Fruit fly (Drosophila melanogaster) whole organism, embryonic: Measurements from ENCODE around the gene mthl2.

Experiments used
- CG10543 ChIP-seq: fragments of 200-800 bp; sonication (Bioruptor generic); optimal IDR thresholded peaks from 3 replicates; lab custom pipeline; 2017; ENCODE audit warnings: missing biosample characterization, mild to moderate bottlenecking, missing genetic modification characterization, moderate library complexity
- CG11456 ChIP-seq: fragments of 200-800 bp; sonication (Bioruptor generic); IDR thresholded peaks from 3 replicates; pipeline ENCODE4 v1.3.6; 2022; ENCODE audit warnings: missing biosample characterization, missing genetic modification characterization
- CG11560 ChIP-seq: fragments of 200-800 bp; sonication (Bioruptor generic); IDR thresholded peaks from 3 replicates; pipeline ENCODE4 v1.3.6; 2022; ENCODE audit warnings: missing biosample characterization, missing genetic modification characterization
- CG13287 ChIP-seq: fragments of 200-800 bp; sonication (Bioruptor generic); IDR thresholded peaks from 2 replicates; pipeline ENCODE4 v1.3.6; 2022; ENCODE audit warnings: missing biosample characterization, missing genetic modification characterization; ENCODE audit not compliant: partially characterized antibody
- CG14667 ChIP-seq: fragments of 200-800 bp; sonication (Bioruptor generic); IDR thresholded peaks from 2 replicates; pipeline ENCODE4 v1.3.6; 2022; ENCODE audit warnings: missing biosample characterization, missing genetic modification characterization
- CG14710 ChIP-seq: fragments of 200-800 bp; sonication (Bioruptor generic); optimal IDR thresholded peaks from 3 replicates; lab custom pipeline; 2019; ENCODE audit warnings: missing biosample characterization, mild to moderate bottlenecking, missing genetic modification characterization, moderate library complexity
- CG15011 ChIP-seq: fragments of 200-800 bp; sonication (Bioruptor generic); optimal IDR thresholded peaks from 3 replicates; lab custom pipeline; 2018; ENCODE audit warnings: missing biosample characterization, mild to moderate bottlenecking, missing genetic modification characterization
- CG15073 ChIP-seq: fragments of 200-800 bp; sonication (Bioruptor generic); optimal IDR thresholded peaks from 2 replicates; lab custom pipeline; 2016; ENCODE audit warnings: missing biosample characterization, missing genetic modification characterization
- CG17802 ChIP-seq: fragments of 200-800 bp; sonication (Bioruptor generic); optimal IDR thresholded peaks from 2 replicates; lab custom pipeline; 2018; ENCODE audit warnings: missing biosample characterization, mild to moderate bottlenecking, missing genetic modification characterization, moderate library complexity
- CG17912 ChIP-seq: fragments of 200-800 bp; sonication (Bioruptor generic); optimal IDR thresholded peaks from 2 replicates; lab custom pipeline; 2018; ENCODE audit warnings: missing biosample characterization, mild to moderate bottlenecking, missing genetic modification characterization
- CG34224 ChIP-seq: fragments of 200-800 bp; sonication (Bioruptor generic); IDR thresholded peaks from 3 replicates; pipeline ENCODE4 v1.3.6; 2022; ENCODE audit warnings: missing biosample characterization, missing genetic modification characterization; ENCODE audit not compliant: partially characterized antibody
- CG6272 ChIP-seq: fragments of 200-800 bp; sonication (Bioruptor generic); IDR thresholded peaks from 2 replicates; pipeline ENCODE4 v1.3.6; 2022; ENCODE audit warnings: missing biosample characterization, missing genetic modification characterization
- CG6689 ChIP-seq: fragments of 200-800 bp; sonication (Bioruptor generic); IDR thresholded peaks from 2 replicates; pipeline ENCODE4 v1.3.6; 2022; ENCODE audit warnings: missing biosample characterization, missing genetic modification characterization
- CG7987 ChIP-seq: fragments of 200-800 bp; sonication (Bioruptor generic); optimal IDR thresholded peaks from 2 replicates; lab custom pipeline; 2018; ENCODE audit warnings: missing biosample characterization, mild to moderate bottlenecking, missing genetic modification characterization, moderate library complexity
- CG8290 ChIP-seq, 3 experiments: fragments of 200-800 bp; sonication (Bioruptor generic); optimal IDR thresholded peaks; 2 replicates each; lab custom pipeline; 2016 to 2019; ENCODE audit warnings: missing biosample characterization in 3 of 3, missing genetic modification characterization in 3 of 3, mild to moderate bottlenecking in 2 of 3, moderate library complexity in 1 of 3
- CG8359 ChIP-seq: fragments of 200-800 bp; sonication (Bioruptor generic); optimal IDR thresholded peaks from 2 replicates; lab custom pipeline; 2017; ENCODE audit warnings: missing biosample characterization, mild to moderate bottlenecking, missing genetic modification characterization, borderline replicate concordance
- CG9876 ChIP-seq: fragments of 200-800 bp; sonication (Bioruptor generic); optimal IDR thresholded peaks from 2 replicates; lab custom pipeline; 2016; ENCODE audit warnings: missing biosample characterization, missing genetic modification characterization
- Ets65A ChIP-seq: fragments of 200-800 bp; sonication (Bioruptor generic); peaks from one replicate; lab custom pipeline; 2016; ENCODE audit warnings: missing biosample characterization, missing genetic modification characterization
- Ets97D ChIP-seq: fragments of 200-800 bp; sonication (Bioruptor generic); optimal IDR thresholded peaks from 3 replicates; lab custom pipeline; 2016; ENCODE audit warnings: missing biosample characterization, missing genetic modification characterization
- Hey ChIP-seq: fragments of 200-800 bp; sonication (Bioruptor generic); optimal IDR thresholded peaks from 3 replicates; lab custom pipeline; 2018; ENCODE audit warnings: missing biosample characterization, mild to moderate bottlenecking, missing genetic modification characterization
- Hmx ChIP-seq: fragments of 200-800 bp; sonication (Bioruptor generic); optimal IDR thresholded peaks from 2 replicates; lab custom pipeline; 2016; ENCODE audit warnings: missing biosample characterization, missing genetic modification characterization
- Mes4 ChIP-seq: fragments of 200-800 bp; sonication (Bioruptor generic); optimal IDR thresholded peaks from 2 replicates; lab custom pipeline; 2016; ENCODE audit warnings: missing biosample characterization, missing genetic modification characterization
- Ravus ChIP-seq: fragments of 200-800 bp; sonication (Bioruptor generic); IDR thresholded peaks from 2 replicates; pipeline ENCODE4 v1.3.6; 2022; ENCODE audit warnings: missing biosample characterization, missing genetic modification characterization
- Rfx ChIP-seq: fragments of 200-800 bp; sonication (Bioruptor generic); IDR thresholded peaks from 2 replicates; pipeline ENCODE4 v1.3.6; 2022; ENCODE audit warnings: missing biosample characterization, missing genetic modification characterization
- Sin3A ChIP-seq: fragments of >200 bp; optimal IDR thresholded peaks from 2 replicates; lab custom pipeline; 2018
- Sox102F ChIP-seq: fragments of 200-800 bp; sonication (Bioruptor generic); optimal IDR thresholded peaks from 2 replicates; lab custom pipeline; 2018; ENCODE audit warnings: missing biosample characterization, mild to moderate bottlenecking, missing genetic modification characterization, moderate library complexity
- Sry-β ChIP-seq: fragments of 200-800 bp; sonication (Bioruptor generic); optimal IDR thresholded peaks from 2 replicates; lab custom pipeline; 2018; ENCODE audit warnings: missing biosample characterization, mild to moderate bottlenecking, missing genetic modification characterization, moderate library complexity
- Usf ChIP-seq: fragments of 200-800 bp; sonication (Bioruptor generic); optimal IDR thresholded peaks from 2 replicates; lab custom pipeline; 2017; ENCODE audit warnings: missing genotype, missing biosample characterization, missing genetic modification characterization
- ac ChIP-seq: fragments of 200-800 bp; sonication (Bioruptor generic); optimal IDR thresholded peaks from 3 replicates; lab custom pipeline; 2017; ENCODE audit warnings: missing biosample characterization, mild to moderate bottlenecking, missing genetic modification characterization
- bcd ChIP-seq: fragments of 200-800 bp; sonication (Bioruptor generic); optimal IDR thresholded peaks from 2 replicates; lab custom pipeline; 2017; ENCODE audit warnings: missing biosample characterization, mild to moderate bottlenecking, missing genetic modification characterization
- bowl ChIP-seq: fragments of 200-800 bp; sonication (Bioruptor generic); IDR thresholded peaks from 2 replicates; pipeline ENCODE4 v1.3.6; 2022; ENCODE audit warnings: missing biosample characterization, missing genetic modification characterization
- caup ChIP-seq: fragments of 200-800 bp; sonication (Bioruptor generic); optimal IDR thresholded peaks from 3 replicates; lab custom pipeline; 2017; ENCODE audit warnings: missing biosample characterization, mild to moderate bottlenecking, missing genetic modification characterization, moderate library complexity; ENCODE audit not compliant: severe bottlenecking
- crp ChIP-seq, 2 experiments: fragments of 200-800 bp; sonication (Bioruptor generic); optimal IDR thresholded peaks; 2 replicates in 1 of 2; 3 replicates in 1 of 2; lab custom pipeline; 2017; ENCODE audit warnings: missing biosample characterization in 2 of 2, missing genetic modification characterization in 2 of 2, mild to moderate bottlenecking in 1 of 2, moderate library complexity in 1 of 2
- dan ChIP-seq: fragments of 200-800 bp; sonication (Bioruptor generic); IDR thresholded peaks from 2 replicates; pipeline ENCODE4 v1.3.6; 2022; ENCODE audit warnings: missing biosample characterization, missing genetic modification characterization
- dimm ChIP-seq: fragments of 200-800 bp; sonication (Bioruptor generic); IDR thresholded peaks from 2 replicates; pipeline ENCODE4 v1.3.6; 2022; ENCODE audit warnings: missing biosample characterization, missing genetic modification characterization
- en ChIP-seq: fragments of 200-800 bp; sonication (Bioruptor generic); optimal IDR thresholded peaks from 2 replicates; lab custom pipeline; 2016; ENCODE audit warnings: missing biosample characterization, missing genetic modification characterization
- fru ChIP-seq: fragments of >200 bp; optimal IDR thresholded peaks from 2 replicates; lab custom pipeline; 2017
- gcm2 ChIP-seq: fragments of 200-800 bp; sonication (Bioruptor generic); optimal IDR thresholded peaks from 2 replicates; lab custom pipeline; 2016; ENCODE audit warnings: missing biosample characterization, missing genetic modification characterization
- gro ChIP-seq: fragments of 200-800 bp; sonication (Bioruptor generic); optimal IDR thresholded peaks from 2 replicates; lab custom pipeline; 2016; ENCODE audit warnings: missing biosample characterization, missing genetic modification characterization
- h ChIP-seq: fragments of >200 bp; optimal IDR thresholded peaks from 2 replicates; lab custom pipeline; 2017
- ken ChIP-seq: fragments of 200-800 bp; sonication (Bioruptor generic); IDR thresholded peaks from 3 replicates; pipeline ENCODE4 v1.3.6; 2022; ENCODE audit warnings: missing biosample characterization, missing genetic modification characterization
- mam ChIP-seq: fragments of 200-800 bp; sonication (Bioruptor generic); optimal IDR thresholded peaks from 3 replicates; lab custom pipeline; 2016; ENCODE audit warnings: missing biosample characterization, missing genetic modification characterization
- peb ChIP-seq: fragments of 200-800 bp; sonication (Bioruptor generic); IDR thresholded peaks from 2 replicates; pipeline ENCODE4 v1.3.6; 2022; ENCODE audit warnings: missing biosample characterization, missing genetic modification characterization
- pfk ChIP-seq: fragments of 200-800 bp; sonication (Bioruptor generic); optimal IDR thresholded peaks from 2 replicates; lab custom pipeline; 2018; ENCODE audit warnings: missing biosample characterization, mild to moderate bottlenecking, missing genetic modification characterization, moderate library complexity
- repo ChIP-seq: fragments of 200-800 bp; sonication (Bioruptor generic); optimal IDR thresholded peaks from 2 replicates; lab custom pipeline; 2016; ENCODE audit warnings: missing biosample characterization, missing genetic modification characterization
- so ChIP-seq: fragments of 200-800 bp; sonication (Bioruptor generic); IDR thresholded peaks from 3 replicates; pipeline ENCODE4 v1.3.6; 2022; ENCODE audit warnings: missing biosample characterization, missing genetic modification characterization
- tap ChIP-seq: fragments of 200-800 bp; optimal IDR thresholded peaks from 3 replicates; lab custom pipeline; 2019; ENCODE audit warnings: missing biosample characterization, mild to moderate bottlenecking, missing genetic modification characterization, moderate library complexity
- twi ChIP-seq: fragments of 200-800 bp; optimal IDR thresholded peaks from 2 replicates; lab custom pipeline; 2019; ENCODE audit warnings: missing biosample characterization, mild to moderate bottlenecking, missing genetic modification characterization, moderate library complexity
- zfh2 ChIP-seq: fragments of 200-800 bp; sonication (Bioruptor generic); optimal IDR thresholded peaks from 2 replicates; lab custom pipeline; 2016; ENCODE audit warnings: missing biosample characterization, missing genetic modification characterization

mthl2 gene

dm6 chr3L:5577250-5578138 is 27.1 kb upstream of the mthl2 start, which contains the start of gene Msr-110 (continued):
- TF ChIP-seq CG17912 (peak; percentile 70), CG11560 (tag; lab: Robert Waterston, UW) (peak; percentile 84), bowl (GFP tag; lab: Robert Waterston, UW) (peak; percentile 72), zfh2 (GFP tag; lab: Kevin White, UChicago) (peak; percentile 66), pfk (GFP tag; lab: Kevin White, UChicago) (peak; percentile 19), Ravus (GFP tag; lab: Robert Waterston, UW) (peak; percentile 56), CG13287 (no peak), tap (peak; percentile 89), so (GFP tag; lab: Robert Waterston, UW) (peak; percentile 90), CG14667 (peak; percentile 79), CG9876 (GFP tag; lab: Kevin White, UChicago) (peak; percentile 53), CG8290 (GFP tag; optimal IDR thresholded peaks at IDR 0.05; lab: Kevin White, UChicago) (peak; percentile 37), CG8290 (tag; optimal IDR thresholded peaks at IDR 0.05; lab: Kevin White, UChicago) (peak in 1 of 2 experiments; percentile 83), CG11456 (GFP tag; lab: Robert Waterston, UW) (peak; percentile 83), ken (peak; percentile 65), Hey (tag; lab: Kevin White, UChicago) (peak; percentile 17), CG6689 (GFP tag; lab: Robert Waterston, UW) (peak; percentile 89), CG6272 (GFP tag; lab: Robert Waterston, UW) (peak; percentile 81), Usf (GFP tag; lab: Kevin White, UChicago) (peak; percentile 58), gro (GFP tag; lab: Kevin White, UChicago) (no peak), Hmx (GFP tag; lab: Kevin White, UChicago) (peak; percentile 37), CG7987 (GFP tag; lab: Kevin White, UChicago) (peak; percentile 69), fru (lab: Kevin White, UChicago) (no peak), CG34224 (no peak), CG10543 (GFP tag; lab: Kevin White, UChicago) (peak; percentile 89), Mes4 (peak; percentile 67), CG15011 (peak; percentile 78), mam (GFP tag; lab: Kevin White, UChicago) (peak; percentile 55), repo (peak; percentile 42), Ets97D (GFP tag; lab: Kevin White, UChicago) (peak; percentile 29), ac (GFP tag; lab: Kevin White, UChicago) (no peak), CG8359 (peak; percentile 39), Sry-β (GFP tag; lab: Kevin White, UChicago) (peak; percentile 6), CG15073 (GFP tag; lab: Kevin White, UChicago) (peak; percentile 25), dan (GFP tag; lab: Robert Waterston, UW) (peak; percentile 35; the same call in 1 of the 2 replicates), en (GFP tag; lab: Kevin White, UChicago) (peak; percentile 37), h (lab: Kevin White, UChicago) (no peak), Sin3A (no peak), crp (GFP tag; optimal IDR thresholded peaks at IDR 0.05; lab: Kevin White, UChicago) (peak in 1 of 2 experiments; percentile 46), Ets65A (GFP tag; lab: Kevin White, UChicago) (peak; percentile 98), CG14710 (tag; lab: Kevin White, UChicago) (peak; percentile 70), Sox102F (GFP tag; lab: Kevin White, UChicago) (peak; percentile 93), dimm (GFP tag; lab: Robert Waterston, UW) (peak; percentile 21; the same call in 1 of the 2 replicates), twi (peak; percentile 61), caup (peak; percentile 85), Rfx (GFP tag; lab: Robert Waterston, UW) (peak; percentile 93), CG17802 (tag; lab: Kevin White, UChicago) (peak; percentile 51), bcd (peak; percentile 89), gcm2 (peak; percentile 43), peb (GFP tag; lab: Robert Waterston, UW) (peak; percentile 76)
